Worm (Caenorhabditis elegans): ENCODE results near the gene F08F1.4.

ce11 chrX:8455590-8456166 lies 42.4 kb downstream of the F08F1.4 start, which contains the start of gene dpy-6:
- no peak for TF ChIP-seq dao-5 (tag; optimal IDR thresholded peaks at IDR 0.05)
- TF ChIP-seq him-1 (tag; optimal IDR thresholded peaks at IDR 0.05) = no peak
- no peak for TF ChIP-seq W03F9.2 (tag; optimal IDR thresholded peaks at IDR 0.05)

All from whole organism, L4/young adult.